Fruit fly (Drosophila melanogaster) whole organism, embryonic: ENCODE measurements around the gene VhaSFD.

Experiments used
- Atf6 ChIP-seq: fragments of 200-800 bp; sonication (Bioruptor generic); IDR thresholded peaks from 2 replicates; pipeline ENCODE4 v1.3.6; 2022; ENCODE audit warnings: missing biosample characterization, missing genetic modification characterization
- BEAF-32 ChIP-seq: fragments of 200-800 bp; sonication (Bioruptor generic); optimal IDR thresholded peaks from 3 replicates; lab custom pipeline; 2017; ENCODE audit warnings: missing biosample characterization, missing genetic modification characterization, mild to moderate bottlenecking, moderate library complexity, missing genetic modification reagents
- Bgb ChIP-seq: fragments of 200-800 bp; sonication (Bioruptor generic); IDR thresholded peaks from 2 replicates; pipeline ENCODE4 v1.3.6; 2022; ENCODE audit warnings: missing biosample characterization, missing genetic modification characterization; ENCODE audit not compliant: partially characterized antibody
- CG1024 ChIP-seq: fragments of 200-800 bp; sonication (Bioruptor generic); IDR thresholded peaks from 2 replicates; pipeline ENCODE4 v1.3.6; 2022; ENCODE audit warnings: missing biosample characterization, missing genetic modification characterization
- CG10543 ChIP-seq: fragments of 200-800 bp; sonication (Bioruptor generic); optimal IDR thresholded peaks from 3 replicates; lab custom pipeline; 2017; ENCODE audit warnings: missing biosample characterization, mild to moderate bottlenecking, missing genetic modification characterization, moderate library complexity
- CG11398 ChIP-seq: fragments of 200-800 bp; sonication (Bioruptor generic); optimal IDR thresholded peaks from 2 replicates; lab custom pipeline; 2016; ENCODE audit warnings: missing biosample characterization, missing genetic modification characterization
- CG12659 ChIP-seq: fragments of 200-800 bp; sonication (Bioruptor generic); optimal IDR thresholded peaks from 3 replicates; lab custom pipeline; 2017; ENCODE audit warnings: mild to moderate bottlenecking, missing biosample characterization, missing genetic modification reagents, missing genetic modification characterization
- CG12744 ChIP-seq: fragments of 200-800 bp; sonication (Bioruptor generic); optimal IDR thresholded peaks from 2 replicates; lab custom pipeline; 2016; ENCODE audit warnings: missing biosample characterization, missing genetic modification characterization
- CG14860 ChIP-seq: fragments of 200-800 bp; sonication (Bioruptor generic); IDR thresholded peaks from 3 replicates; pipeline ENCODE4 v1.3.6; 2022; ENCODE audit warnings: missing biosample characterization, missing genetic modification characterization; ENCODE audit not compliant: partially characterized antibody
- CG15011 ChIP-seq: fragments of 200-800 bp; sonication (Bioruptor generic); optimal IDR thresholded peaks from 3 replicates; lab custom pipeline; 2018; ENCODE audit warnings: missing biosample characterization, mild to moderate bottlenecking, missing genetic modification characterization
- CG15479 ChIP-seq: fragments of 200-800 bp; sonication (Bioruptor generic); optimal IDR thresholded peaks from 3 replicates; lab custom pipeline; 2019; ENCODE audit warnings: missing biosample characterization, mild to moderate bottlenecking, missing genetic modification characterization, moderate library complexity
- CG2202 ChIP-seq: fragments of 200-800 bp; sonication (Bioruptor generic); optimal IDR thresholded peaks from 2 replicates; lab custom pipeline; 2018; ENCODE audit warnings: missing biosample characterization, mild to moderate bottlenecking, missing genetic modification characterization
- CG2889 ChIP-seq: fragments of 200-800 bp; sonication (Bioruptor generic); IDR thresholded peaks from 3 replicates; pipeline ENCODE4 v1.3.6; 2022; ENCODE audit warnings: missing biosample characterization, missing genetic modification characterization
- CG34224 ChIP-seq: fragments of 200-800 bp; sonication (Bioruptor generic); IDR thresholded peaks from 3 replicates; pipeline ENCODE4 v1.3.6; 2022; ENCODE audit warnings: missing biosample characterization, missing genetic modification characterization; ENCODE audit not compliant: partially characterized antibody
- CG42726 ChIP-seq: fragments of 200-800 bp; sonication (Bioruptor generic); IDR thresholded peaks from 2 replicates; pipeline ENCODE4 v1.3.6; 2022; ENCODE audit warnings: missing biosample characterization, missing genetic modification characterization; ENCODE audit not compliant: partially characterized antibody
- CG4282 ChIP-seq: fragments of 200-800 bp; sonication (Bioruptor generic); optimal IDR thresholded peaks from 2 replicates; lab custom pipeline; 2016; ENCODE audit warnings: missing biosample characterization, missing genetic modification characterization
- CG4820 ChIP-seq: fragments of 200-800 bp; sonication (Bioruptor generic); optimal IDR thresholded peaks from 3 replicates; lab custom pipeline; 2016; ENCODE audit warnings: missing biosample characterization, missing genetic modification characterization
- CG6765 ChIP-seq: fragments of 200-800 bp; sonication (Bioruptor generic); optimal IDR thresholded peaks from 3 replicates; lab custom pipeline; 2017; ENCODE audit warnings: missing biosample characterization, mild to moderate bottlenecking, missing genetic modification characterization
- CG7839 ChIP-seq: fragments of 200-800 bp; sonication (Bioruptor generic); optimal IDR thresholded peaks from 3 replicates; lab custom pipeline; 2018; ENCODE audit warnings: missing biosample characterization, mild to moderate bottlenecking, missing genetic modification characterization, moderate library complexity
- CG8089 ChIP-seq: fragments of 200-800 bp; sonication (Bioruptor generic); optimal IDR thresholded peaks from 3 replicates; lab custom pipeline; 2016; ENCODE audit warnings: missing biosample characterization, missing genetic modification characterization
- Doc3 ChIP-seq: fragments of 200-800 bp; sonication (Bioruptor generic); IDR thresholded peaks from 3 replicates; pipeline ENCODE4 v1.3.6; 2022; ENCODE audit warnings: missing biosample characterization, missing genetic modification characterization; ENCODE audit not compliant: partially characterized antibody
- E2f2 ChIP-seq: fragments of 200-800 bp; sonication (Bioruptor generic); IDR thresholded peaks from 2 replicates; pipeline ENCODE4 v1.3.6; 2022; ENCODE audit warnings: missing biosample characterization, missing genetic modification characterization
- Eip74EF ChIP-seq, 2 experiments: fragments of 200-800 bp in 1 of 2; fragments of >200 bp in 1 of 2; sonication (Bioruptor generic) in 1 of 2; optimal IDR thresholded peaks; 2 replicates each; lab custom pipeline; 2017 to 2019; ENCODE audit warnings: missing biosample characterization in 2 of 2, missing genetic modification characterization in 2 of 2, mild to moderate bottlenecking in 1 of 2, moderate library complexity in 1 of 2
- Elba2 ChIP-seq: fragments of 200-800 bp; sonication (Bioruptor generic); optimal IDR thresholded peaks from 3 replicates; lab custom pipeline; 2016; ENCODE audit warnings: missing biosample characterization, missing genetic modification characterization
- Fer2 ChIP-seq: fragments of 200-800 bp; sonication (Bioruptor generic); optimal IDR thresholded peaks from 2 replicates; lab custom pipeline; 2018; ENCODE audit warnings: missing biosample characterization, mild to moderate bottlenecking, missing genetic modification characterization, moderate library complexity
- HLHmδ ChIP-seq: fragments of 200-800 bp; sonication (Bioruptor generic); optimal IDR thresholded peaks from 2 replicates; lab custom pipeline; 2018; ENCODE audit warnings: missing biosample characterization, mild to moderate bottlenecking, missing genetic modification characterization, moderate library complexity
- Hey ChIP-seq: fragments of 200-800 bp; sonication (Bioruptor generic); optimal IDR thresholded peaks from 3 replicates; lab custom pipeline; 2018; ENCODE audit warnings: missing biosample characterization, mild to moderate bottlenecking, missing genetic modification characterization
- Lim3 ChIP-seq: fragments of 200-800 bp; sonication (Bioruptor generic); IDR thresholded peaks from 2 replicates; pipeline ENCODE4 v1.3.6; 2022; ENCODE audit warnings: missing biosample characterization, missing genetic modification characterization
- Sox100B ChIP-seq: fragments of 200-800 bp; sonication (Bioruptor generic); optimal IDR thresholded peaks from 3 replicates; lab custom pipeline; 2018; ENCODE audit warnings: missing biosample characterization, mild to moderate bottlenecking, missing genetic modification characterization
- Sry-β ChIP-seq: fragments of 200-800 bp; sonication (Bioruptor generic); optimal IDR thresholded peaks from 2 replicates; lab custom pipeline; 2018; ENCODE audit warnings: missing biosample characterization, mild to moderate bottlenecking, missing genetic modification characterization, moderate library complexity
- Tbp ChIP-seq: fragments of >200 bp; optimal IDR thresholded peaks from 2 replicates; lab custom pipeline; 2018; ENCODE audit warnings: missing biosample characterization, missing genetic modification characterization
- YL-1 ChIP-seq: fragments of 200-800 bp; sonication (Bioruptor generic); optimal IDR thresholded peaks from 3 replicates; lab custom pipeline; 2017; ENCODE audit warnings: missing biosample characterization, mild to moderate bottlenecking, missing genetic modification characterization
- al ChIP-seq: fragments of 200-800 bp; sonication (Bioruptor generic); IDR thresholded peaks from 2 replicates; pipeline ENCODE4 v1.3.6; 2022; ENCODE audit warnings: missing biosample characterization, missing genetic modification characterization
- bab2 ChIP-seq: fragments of 200-800 bp; sonication (Bioruptor generic); optimal IDR thresholded peaks from 2 replicates; lab custom pipeline; 2016; ENCODE audit warnings: missing biosample characterization, missing genetic modification characterization
- cas ChIP-seq: fragments of 200-800 bp; sonication (Bioruptor generic); IDR thresholded peaks from 2 replicates; pipeline ENCODE4 v1.3.6; 2022; ENCODE audit warnings: missing biosample characterization, missing genetic modification characterization
- dmrt11E ChIP-seq: fragments of 200-800 bp; sonication (Bioruptor generic); optimal IDR thresholded peaks from 3 replicates; lab custom pipeline; 2018; ENCODE audit warnings: missing biosample characterization, mild to moderate bottlenecking, missing genetic modification characterization, moderate library complexity
- ftz-f1 ChIP-seq: fragments of 200-800 bp; sonication (Bioruptor generic); optimal IDR thresholded peaks from 2 replicates; lab custom pipeline; 2016; ENCODE audit warnings: missing biosample characterization, missing genetic modification characterization
- gro ChIP-seq: fragments of 200-800 bp; sonication (Bioruptor generic); optimal IDR thresholded peaks from 2 replicates; lab custom pipeline; 2016; ENCODE audit warnings: missing biosample characterization, missing genetic modification characterization
- jigr1 ChIP-seq: fragments of 200-800 bp; sonication (Bioruptor generic); IDR thresholded peaks from 3 replicates; pipeline ENCODE4 v1.3.6; 2022; ENCODE audit warnings: missing biosample characterization, missing genetic modification characterization
- lab ChIP-seq: fragments of 200-800 bp; sonication (Bioruptor generic); optimal IDR thresholded peaks from 3 replicates; lab custom pipeline; 2017; ENCODE audit warnings: missing biosample characterization, missing genetic modification characterization, mild to moderate bottlenecking, moderate library complexity, missing genetic modification reagents
- pho ChIP-seq: fragments of 200-800 bp; sonication (Bioruptor generic); optimal IDR thresholded peaks from 2 replicates; lab custom pipeline; 2016; ENCODE audit warnings: missing biosample characterization, missing genetic modification characterization
- pnt ChIP-seq: fragments of 200-800 bp; sonication (Bioruptor generic); optimal IDR thresholded peaks from 3 replicates; lab custom pipeline; 2016; ENCODE audit warnings: missing biosample characterization, missing genetic modification characterization
- pzg ChIP-seq: fragments of 200-800 bp; sonication (Bioruptor generic); optimal IDR thresholded peaks from 3 replicates; lab custom pipeline; 2018; ENCODE audit warnings: missing biosample characterization, mild to moderate bottlenecking, missing genetic modification characterization, moderate library complexity
- run ChIP-seq: fragments of 200-800 bp; sonication (Bioruptor generic); optimal IDR thresholded peaks from 3 replicates; lab custom pipeline; 2018; ENCODE audit warnings: missing biosample characterization, mild to moderate bottlenecking, missing genetic modification characterization
- slbo ChIP-seq: fragments of 200-800 bp; sonication (Bioruptor generic); IDR thresholded peaks from 2 replicates; pipeline ENCODE4 v1.3.6; 2022; ENCODE audit warnings: missing biosample characterization, missing genetic modification characterization
- slp2 ChIP-seq: fragments of 200-800 bp; sonication (Bioruptor generic); optimal IDR thresholded peaks from 2 replicates; lab custom pipeline; 2016; ENCODE audit warnings: missing biosample characterization, missing genetic modification characterization
- tgo ChIP-seq: fragments of 200-800 bp; sonication (Bioruptor generic); IDR thresholded peaks from 3 replicates; pipeline ENCODE4 v1.3.6; 2022; ENCODE audit warnings: missing biosample characterization, missing genetic modification characterization
- trem ChIP-seq: fragments of 200-800 bp; optimal IDR thresholded peaks from 3 replicates; lab custom pipeline; 2019; ENCODE audit warnings: missing biosample characterization, mild to moderate bottlenecking, missing genetic modification characterization, moderate library complexity
- vvl ChIP-seq: fragments of 200-800 bp; sonication (Bioruptor generic); IDR thresholded peaks from 2 replicates; pipeline ENCODE4 v1.3.6; 2022; ENCODE audit warnings: missing biosample characterization, missing genetic modification characterization
- wdn ChIP-seq: fragments of 200-800 bp; sonication (Bioruptor generic); IDR thresholded peaks from 2 replicates; pipeline ENCODE4 v1.3.6; 2022; ENCODE audit warnings: missing biosample characterization, missing genetic modification characterization

Gene VhaSFD

dm6 chr2L:16676651-16677359 lies 50.8 kb downstream of the VhaSFD start, which contains the start of the genes Trpgamma and her (continued):
- TF ChIP-seq BEAF-32 (peak; percentile 90), cas (GFP tag; lab: Robert Waterston, UW) (no peak), Sox100B (GFP tag; lab: Kevin White, UChicago) (no peak), Doc3 (GFP tag; lab: Robert Waterston, UW) (peak; percentile 87), ftz-f1 (no peak), slbo (GFP tag; lab: Robert Waterston, UW) (no peak), pho (GFP tag; lab: Kevin White, UChicago) (no peak), CG11398 (GFP tag; lab: Kevin White, UChicago) (no peak), bab2 (GFP tag; lab: Kevin White, UChicago) (no peak), CG15479 (GFP tag; lab: Kevin White, UChicago) (no peak), CG7839 (tag; lab: Kevin White, UChicago) (no peak), Fer2 (tag; lab: Kevin White, UChicago) (no peak), CG4282 (GFP tag; lab: Kevin White, UChicago) (no peak), Hey (tag; lab: Kevin White, UChicago) (no peak), jigr1 (GFP tag; lab: Robert Waterston, UW) (no peak), slp2 (GFP tag; lab: Kevin White, UChicago) (no peak), vvl (0 out of 2 replicates have a peak, but pooled peaks have one; percentile 46), pzg (GFP tag; lab: Kevin White, UChicago) (peak; percentile 87), CG42726 (GFP tag; lab: Robert Waterston, UW) (peak; percentile 78; the same call in 1 of the 2 replicates), pnt (GFP tag; lab: Kevin White, UChicago) (no peak), run (tag; lab: Kevin White, UChicago) (no peak), CG34224 (GFP tag; lab: Robert Waterston, UW) (peak; percentile 92), CG15011 (no peak), Atf6 (no peak), CG14860 (GFP tag; lab: Robert Waterston, UW) (peak; percentile 81), CG4820 (no peak), gro (GFP tag; lab: Kevin White, UChicago) (peak; percentile 53), lab (no peak), al (GFP tag; lab: Robert Waterston, UW) (no peak), CG2202 (tag; lab: Kevin White, UChicago) (no peak), Tbp (GFP tag; lab: Kevin White, UChicago) (no peak), CG2889 (GFP tag; lab: Robert Waterston, UW) (no peak), tgo (GFP tag; lab: Robert Waterston, UW) (no peak), E2f2 (GFP tag; lab: Robert Waterston, UW) (peak; percentile 92), CG12744 (GFP tag; lab: Kevin White, UChicago) (no peak), CG6765 (GFP tag; lab: Kevin White, UChicago) (no peak), CG8089 (GFP tag; lab: Kevin White, UChicago) (no peak), YL-1 (GFP tag; lab: Kevin White, UChicago) (peak; percentile 56), dmrt11E (tag; lab: Kevin White, UChicago) (no peak), CG10543 (GFP tag; lab: Kevin White, UChicago) (no peak), Elba2 (GFP tag; lab: Kevin White, UChicago) (peak; percentile 8), Eip74EF (GFP tag; optimal IDR thresholded peaks at IDR 0.05; lab: Kevin White, UChicago) (no peak), Lim3 (GFP tag; lab: Robert Waterston, UW) (no peak), HLHmδ (no peak), Bgb (GFP tag; lab: Robert Waterston, UW) (peak; percentile 93), CG12659 (GFP tag; lab: Kevin White, UChicago) (peak; percentile 65), Sry-β (GFP tag; lab: Kevin White, UChicago) (no peak), trem (tag; lab: Kevin White, UChicago) (peak; percentile 52), wdn (GFP tag; lab: Robert Waterston, UW) (no peak), CG1024 (GFP tag; lab: Robert Waterston, UW) (no peak)
